Fruit fly (Drosophila melanogaster) whole organism, prepupa: Measurements from ENCODE around the gene GC1.

ENCODE experiments used
- CG3032 ChIP-seq: fragments of 200-800 bp; optimal IDR thresholded peaks from 2 replicates; lab custom pipeline; 2019; ENCODE audit warnings: missing biosample characterization, mild to moderate bottlenecking, missing genetic modification characterization, moderate library complexity
- CG6792 ChIP-seq: fragments of 200-800 bp; sonication (Bioruptor generic); optimal IDR thresholded peaks from 3 replicates; lab custom pipeline; 2016; ENCODE audit warnings: missing biosample characterization, missing genetic modification characterization
- CG6854 ChIP-seq: fragments of 200-800 bp; sonication (Bioruptor generic); optimal IDR thresholded peaks from 2 replicates; lab custom pipeline; 2017; ENCODE audit warnings: missing biosample characterization, mild to moderate bottlenecking, missing genetic modification characterization
- CG8319 ChIP-seq: fragments of 200-800 bp; sonication (Bioruptor generic); optimal IDR thresholded peaks from 3 replicates; lab custom pipeline; 2016; ENCODE audit warnings: missing biosample characterization, missing genetic modification characterization
- Met ChIP-seq: fragments of 200-800 bp; sonication (Bioruptor generic); optimal IDR thresholded peaks from 3 replicates; lab custom pipeline; 2016; ENCODE audit warnings: missing biosample characterization, missing genetic modification characterization
- pdm3 ChIP-seq: fragments of 200-800 bp; sonication (Bioruptor generic); optimal IDR thresholded peaks from 3 replicates; lab custom pipeline; 2016; ENCODE audit warnings: missing biosample characterization, missing genetic modification characterization

DNA sequence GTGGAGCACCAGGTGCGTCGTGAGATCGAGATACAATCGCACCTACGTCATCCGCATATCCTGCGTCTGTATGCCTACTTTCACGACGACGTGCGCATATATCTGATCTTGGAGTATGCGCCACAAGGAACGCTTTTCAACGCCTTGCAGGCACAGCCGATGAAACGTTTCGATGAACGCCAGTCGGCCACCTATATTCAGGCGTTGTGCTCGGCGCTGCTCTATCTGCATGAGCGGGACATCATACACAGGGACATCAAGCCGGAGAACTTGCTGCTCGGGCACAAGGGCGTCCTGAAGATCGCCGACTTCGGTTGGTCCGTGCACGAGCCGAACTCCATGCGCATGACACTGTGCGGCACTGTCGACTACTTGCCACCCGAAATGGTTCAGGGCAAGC is 3.5 kb upstream of the GC1 start:
- TF ChIP-seq CG6854 (no peak), CG6792 (GFP tag; lab: Kevin White, UChicago) (no peak), pdm3 (GFP tag; lab: Kevin White, UChicago) (no peak), CG8319 (GFP tag; lab: Kevin White, UChicago) (no peak), Met (GFP tag; lab: Kevin White, UChicago) (no peak), CG3032 (tag; lab: Kevin White, UChicago) (no peak)
